Worm (Caenorhabditis elegans): ENCODE measurements around the gene chil-17.

- TF ChIP-seq pax-1 (tag; optimal IDR thresholded peaks at IDR 0.05): no peak
- TF ChIP-seq hlh-30 (tag; optimal IDR thresholded peaks at IDR 0.05; ENCODE audit: insufficient read depth): no peak
- no peak for TF ChIP-seq ceh-9 (tag; optimal IDR thresholded peaks at IDR 0.05)
- no peak for TF ChIP-seq F13H6.1 (tag; optimal IDR thresholded peaks at IDR 0.05)
- no peak for TF ChIP-seq ceh-31 (tag; optimal IDR thresholded peaks at IDR 0.05)
- no peak for TF ChIP-seq ceh-6 (GFP tag; optimal IDR thresholded peaks at IDR 0.05)
- no peak for TF ChIP-seq dve-1 (tag; optimal IDR thresholded peaks at IDR 0.05)
Observed at ce11 chrII:9447965-9448364, 8.0 kb upstream of the chil-17 start, which contains the start of gene chil-18.

All from whole organism, late embryonic.